Worm (Caenorhabditis elegans): ENCODE results near the gene gad-2.

ce11 chrX:7393167-7393566, at the start of gene gad-2:
- TF ChIP-seq B0035.1 (tag; optimal IDR thresholded peaks at IDR 0.05): no peak
- no peak for TF ChIP-seq dpl-1 (GFP tag; optimal IDR thresholded peaks at IDR 0.05)

Measured in whole organism, young adult.